Worm (Caenorhabditis elegans) whole organism, late embryonic: ENCODE data around the gene T11G6.4.

Experiments used
- F13H6.1 ChIP-seq: sonication (generic microtip); optimal IDR thresholded peaks from 2 replicates; lab custom pipeline; 2016; ENCODE audit warnings: missing genetic modification characterization, missing compliant biosample characterization
- K09A11.1 ChIP-seq: sonication (generic microtip); optimal IDR thresholded peaks from 2 replicates; lab custom pipeline; 2017; ENCODE audit warnings: antibody characterized with exemption, mild to moderate bottlenecking, missing genetic modification characterization, missing compliant biosample characterization; ENCODE audit not compliant: insufficient read depth
- T23F11.4 ChIP-seq: fragments of 200-800 bp; sonication (Bioruptor generic); optimal IDR thresholded peaks from 2 replicates; lab custom pipeline; 2018; ENCODE audit warnings: mild to moderate bottlenecking, missing genetic modification characterization, missing compliant biosample characterization
- ahr-1 ChIP-seq: sonication (generic microtip); optimal IDR thresholded peaks from 2 replicates; lab custom pipeline; 2016; ENCODE audit warnings: missing genetic modification characterization, missing compliant biosample characterization
- ama-1 ChIP-seq: fragments of 150-350 bp; optimal IDR thresholded peaks from 2 replicates; lab custom pipeline; 2014
- ceh-19 ChIP-seq: fragments of 200-800 bp; sonication (Bioruptor generic); optimal IDR thresholded peaks from 2 replicates; lab custom pipeline; 2018; ENCODE audit warnings: mild to moderate bottlenecking, missing genetic modification characterization, missing compliant biosample characterization
- ceh-2 ChIP-seq: sonication (generic microtip); optimal IDR thresholded peaks from 2 replicates; lab custom pipeline; 2016; ENCODE audit warnings: missing genotype, missing genetic modification characterization, missing compliant biosample characterization
- ceh-22 ChIP-seq: sonication (generic microtip); optimal IDR thresholded peaks from 2 replicates; lab custom pipeline; 2017; ENCODE audit warnings: missing biosample characterization, missing genetic modification characterization
- ceh-24 ChIP-seq: sonication (generic microtip); optimal IDR thresholded peaks from 2 replicates; lab custom pipeline; 2016; ENCODE audit warnings: mild to moderate bottlenecking, missing genetic modification characterization, missing compliant biosample characterization
- ceh-30 ChIP-seq: fragments of 150-350 bp; optimal IDR thresholded peaks from 2 replicates; lab custom pipeline; 2014; ENCODE audit warnings: missing biosample characterization, missing genetic modification characterization
- ceh-34 ChIP-seq: sonication (generic microtip); optimal IDR thresholded peaks from 2 replicates; lab custom pipeline; 2016; ENCODE audit warnings: mild to moderate bottlenecking, missing genetic modification characterization, missing compliant biosample characterization
- ceh-48 ChIP-seq: sonication (generic microtip); optimal IDR thresholded peaks from 2 replicates; lab custom pipeline; 2016; ENCODE audit warnings: missing genetic modification characterization, inconsistent platforms, missing compliant biosample characterization
- ceh-9 ChIP-seq: sonication (generic microtip); optimal IDR thresholded peaks from 2 replicates; lab custom pipeline; 2016; ENCODE audit warnings: mild to moderate bottlenecking, missing genetic modification characterization, inconsistent platforms, missing compliant biosample characterization
- che-1 ChIP-seq: sonication (generic microtip); optimal IDR thresholded peaks from 2 replicates; lab custom pipeline; 2016; ENCODE audit warnings: mild to moderate bottlenecking, missing genetic modification characterization, missing compliant biosample characterization
- dmd-4 ChIP-seq: sonication (generic microtip); optimal IDR thresholded peaks from 2 replicates; lab custom pipeline; 2016; ENCODE audit warnings: borderline replicate concordance, missing genetic modification characterization, missing compliant biosample characterization
- elt-2 ChIP-seq: sonication (generic microtip); optimal IDR thresholded peaks from 2 replicates; lab custom pipeline; 2016; ENCODE audit warnings: missing genetic modification reagents, missing genetic modification characterization, missing compliant biosample characterization
- eyg-1 ChIP-seq: sonication (generic microtip); optimal IDR thresholded peaks from 2 replicates; lab custom pipeline; 2016; ENCODE audit warnings: missing genotype, missing genetic modification characterization, missing compliant biosample characterization
- fkh-10 ChIP-seq: fragments of 150-350 bp; optimal IDR thresholded peaks from 2 replicates; lab custom pipeline; 2014; ENCODE audit warnings: missing biosample characterization, missing genetic modification reagents, missing genetic modification characterization
- fkh-6 ChIP-seq: sonication (generic microtip); optimal IDR thresholded peaks from 2 replicates; lab custom pipeline; 2016; ENCODE audit warnings: missing genetic modification characterization, missing compliant biosample characterization
- gmeb-2 ChIP-seq: sonication (generic microtip); optimal IDR thresholded peaks from 2 replicates; lab custom pipeline; 2016; ENCODE audit warnings: missing genetic modification characterization, inconsistent platforms, missing compliant biosample characterization
- hlh-15 ChIP-seq: sonication (generic microtip); optimal IDR thresholded peaks from 2 replicates; lab custom pipeline; 2016; ENCODE audit warnings: missing genetic modification characterization, missing compliant biosample characterization
- hlh-30 ChIP-seq: sonication (generic microtip); optimal IDR thresholded peaks from 2 replicates; lab custom pipeline; 2017; ENCODE audit warnings: antibody characterized with exemption, missing genetic modification characterization, missing compliant biosample characterization; ENCODE audit not compliant: insufficient read depth
- lim-6 ChIP-seq: sonication (generic microtip); optimal IDR thresholded peaks from 2 replicates; lab custom pipeline; 2016; ENCODE audit warnings: missing genetic modification characterization, missing compliant biosample characterization
- lin-11 ChIP-seq: fragments of 200-800 bp; sonication (Bioruptor generic); optimal IDR thresholded peaks from 2 replicates; lab custom pipeline; 2018; ENCODE audit warnings: mild to moderate bottlenecking, missing genetic modification characterization, missing compliant biosample characterization
- madf-2 ChIP-seq: sonication (generic microtip); optimal IDR thresholded peaks from 2 replicates; lab custom pipeline; 2017; ENCODE audit warnings: missing genetic modification characterization, missing compliant biosample characterization
- nfya-1 ChIP-seq: sonication (generic microtip); optimal IDR thresholded peaks from 2 replicates; lab custom pipeline; 2017; ENCODE audit warnings: missing genetic modification characterization, mild to moderate bottlenecking, missing compliant biosample characterization, antibody characterized with exemption, moderate library complexity
- nhr-11 ChIP-seq: fragments of 150-350 bp; optimal IDR thresholded peaks from 2 replicates; lab custom pipeline; 2014; ENCODE audit warnings: missing biosample characterization, missing genetic modification characterization
- pat-9 ChIP-seq: fragments of 200-800 bp; sonication (Bioruptor generic); optimal IDR thresholded peaks from 2 replicates; lab custom pipeline; 2018; ENCODE audit warnings: mild to moderate bottlenecking, missing genetic modification characterization, moderate library complexity, missing compliant biosample characterization
- pqm-1 ChIP-seq: sonication (generic microtip); optimal IDR thresholded peaks from 2 replicates; lab custom pipeline; 2016; ENCODE audit warnings: missing genetic modification characterization, missing compliant biosample characterization
- pros-1 ChIP-seq: fragments of 150-350 bp; optimal IDR thresholded peaks from 2 replicates; lab custom pipeline; 2014; ENCODE audit warnings: missing biosample characterization, missing genetic modification reagents, missing genetic modification characterization
- rnt-1 ChIP-seq: sonication (generic microtip); optimal IDR thresholded peaks from 2 replicates; lab custom pipeline; 2016; ENCODE audit warnings: missing genetic modification characterization, missing compliant biosample characterization
- sdc-2 ChIP-seq: sonication (generic microtip); optimal IDR thresholded peaks from 2 replicates; lab custom pipeline; 2016; ENCODE audit warnings: missing genotype, missing genetic modification characterization, missing compliant biosample characterization
- ttx-3 ChIP-seq: sonication (generic microtip); optimal IDR thresholded peaks from 2 replicates; lab custom pipeline; 2016; ENCODE audit warnings: missing genetic modification reagents, missing genetic modification characterization, missing compliant biosample characterization
- unc-55 ChIP-seq: sonication (generic microtip); optimal IDR thresholded peaks from 2 replicates; lab custom pipeline; 2017; ENCODE audit warnings: missing biosample characterization, missing genetic modification reagents, missing genetic modification characterization
- unc-86 ChIP-seq: sonication (generic microtip); optimal IDR thresholded peaks from 2 replicates; lab custom pipeline; 2016; ENCODE audit warnings: missing genetic modification characterization, missing compliant biosample characterization

Gene T11G6.4

ce11 chrIV:10854042-10854441 is 2.3 kb upstream of the T11G6.4 start:
- no peak for TF ChIP-seq pqm-1 (tag; lab: Kevin White, UChicago)

DNA sequence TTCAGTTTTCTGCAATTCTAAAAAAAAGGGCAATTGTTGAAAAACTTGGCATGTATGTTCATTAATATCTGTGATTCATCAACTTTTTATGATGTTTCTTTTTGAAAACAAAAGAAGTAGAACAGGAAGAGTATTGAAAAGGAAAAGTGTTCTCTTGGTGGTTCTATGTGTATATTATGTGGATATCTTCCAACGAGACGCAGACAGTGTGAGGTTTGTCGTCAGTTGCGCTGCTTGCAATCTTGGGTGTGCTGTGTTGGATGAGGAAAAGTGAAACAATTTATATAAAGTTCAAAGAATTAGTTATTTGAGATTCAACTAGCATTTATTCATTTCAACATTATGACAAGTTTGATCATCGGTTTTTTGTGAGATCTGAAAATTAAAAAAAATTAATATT is 670 bp upstream of the T11G6.4 start:
- TF ChIP-seq ceh-24 (tag; lab: Kevin White, UChicago), result no peak
- TF ChIP-seq ceh-48 (tag; lab: Kevin White, UChicago), result no peak
- no peak for TF ChIP-seq eyg-1
- TF ChIP-seq sdc-2, result no peak
- TF ChIP-seq lim-6 (tag; lab: Kevin White, UChicago), result no peak
- TF ChIP-seq ama-1 (lab: Kevin White, UChicago), result no peak
- no peak for TF ChIP-seq ceh-9 (tag; lab: Kevin White, UChicago)
- no peak for TF ChIP-seq fkh-10
- no peak for TF ChIP-seq ahr-1 (tag; lab: Kevin White, UChicago)
- no peak for TF ChIP-seq ceh-22 (tag; lab: Kevin White, UChicago)
- TF ChIP-seq T23F11.4 (GFP tag; lab: Kevin White, UChicago), result no peak
- TF ChIP-seq fkh-6, result no peak
- no peak for TF ChIP-seq F13H6.1
- TF ChIP-seq hlh-30 (tag; lab: Kevin White, UChicago), result no peak
- no peak for TF ChIP-seq K09A11.1 (tag; lab: Kevin White, UChicago)
- TF ChIP-seq ceh-30 (tag; lab: Kevin White, UChicago), result no peak
- TF ChIP-seq ceh-34 (tag; lab: Kevin White, UChicago), result no peak
- no peak for TF ChIP-seq lin-11 (tag; lab: Kevin White, UChicago)
- TF ChIP-seq gmeb-2 (tag; lab: Kevin White, UChicago), result no peak
- TF ChIP-seq, all 69 proteins: peak for 0

DNA sequence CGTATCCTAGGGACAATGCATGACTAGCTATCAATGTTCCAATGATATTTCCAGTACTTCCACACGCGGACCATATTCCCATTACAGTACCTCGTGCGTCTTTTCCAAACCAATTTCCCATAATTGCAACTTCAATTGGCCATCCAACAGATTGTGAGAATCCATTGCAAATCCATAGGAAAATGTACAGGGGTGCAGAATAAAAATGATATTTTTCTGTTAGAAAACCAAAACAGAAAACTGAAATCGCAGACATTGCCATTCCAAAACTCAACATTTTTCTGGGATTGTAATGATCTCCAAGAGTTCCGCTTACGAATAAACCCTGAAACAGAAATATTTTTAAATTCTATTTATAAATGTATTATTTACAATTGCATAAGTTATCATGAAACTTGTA is 597 bp downstream of the T11G6.4 start:
- TF ChIP-seq ceh-19 (GFP tag; lab: Kevin White, UChicago) (no peak), madf-2 (tag; lab: Kevin White, UChicago) (no peak)

DNA sequence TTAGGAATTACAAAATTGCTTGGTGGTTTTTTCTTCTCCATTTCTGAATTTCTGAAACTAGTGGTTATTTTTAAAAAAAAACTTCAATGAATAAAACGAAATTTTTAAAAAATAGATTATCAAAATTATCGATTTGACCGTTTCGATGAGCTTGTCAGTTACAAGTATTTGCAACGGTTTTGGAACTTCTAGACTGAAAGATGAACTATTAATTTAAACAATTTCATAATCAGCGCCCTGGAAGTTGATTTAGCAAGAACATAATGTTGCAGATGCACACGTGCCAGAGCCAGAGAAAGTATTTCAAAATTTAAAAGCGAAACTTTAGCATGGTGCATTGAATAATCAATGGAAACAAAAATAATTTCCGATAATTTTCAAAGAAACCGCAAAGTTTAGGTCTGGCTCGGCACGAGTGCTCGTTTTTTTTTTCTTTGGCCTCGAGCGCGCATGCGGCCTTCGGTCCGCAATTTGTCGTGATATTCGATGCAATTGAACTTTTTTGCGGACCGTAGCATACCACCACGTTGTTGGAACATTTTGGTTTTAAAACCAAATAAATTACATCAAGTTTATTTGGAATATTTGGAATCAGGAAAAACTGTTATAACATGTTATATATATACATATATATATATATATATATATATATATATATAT is 8.9 kb downstream of the T11G6.4 start, which contains the start of gene T11G6.5:
T11G6.5 (minus strand) TSS at position 51 of the 660 bp plus-strand sequence.
- TF ChIP-seq gmeb-2 (tag; lab: Kevin White, UChicago) (no peak), nfya-1 (tag; lab: Kevin White, UChicago) (peak; percentile 16)

- no peak for TF ChIP-seq lin-11 (tag; lab: Kevin White, UChicago)
- no peak for TF ChIP-seq ceh-2 (tag; lab: Kevin White, UChicago)
- no peak for TF ChIP-seq che-1 (tag; lab: Kevin White, UChicago)
- TF ChIP-seq ttx-3 (tag; lab: Kevin White, UChicago), result no peak
- TF ChIP-seq ama-1 (lab: Kevin White, UChicago), result no peak
- TF ChIP-seq pat-9 (tag; lab: Kevin White, UChicago), result no peak
- TF ChIP-seq hlh-15 (tag; lab: Kevin White, UChicago), result no peak
- no peak for TF ChIP-seq unc-86 (tag; lab: Kevin White, UChicago)
- no peak for TF ChIP-seq ceh-34 (tag; lab: Kevin White, UChicago)
- TF ChIP-seq nhr-11 (tag; lab: Kevin White, UChicago), result no peak
- no peak for TF ChIP-seq rnt-1 (tag; lab: Kevin White, UChicago)
- TF ChIP-seq pros-1 (tag; lab: Kevin White, UChicago), result no peak
- TF ChIP-seq dmd-4, result no peak
- TF ChIP-seq lim-6 (tag; lab: Kevin White, UChicago), result no peak
- TF ChIP-seq sdc-2, result no peak
- TF ChIP-seq unc-55 (GFP tag; lab: Kevin White, UChicago), result no peak
- TF ChIP-seq elt-2 (tag; lab: Kevin White, UChicago), result no peak
- TF ChIP-seq pqm-1 (tag; lab: Kevin White, UChicago), result no peak
- TF ChIP-seq eyg-1, result no peak
These were observed 9.5 kb downstream of the T11G6.4 start for ce11 chrIV:10842232-10842631.
